Worm (Caenorhabditis elegans) whole organism, dauer: ENCODE data around the gene vha-14.

Experiments
- unc-62 ChIP-seq: sonication (generic microtip); optimal IDR thresholded peaks from 2 replicates; lab custom pipeline; 2017; ENCODE audit warnings: missing biosample characterization, missing genetic modification reagents, missing genetic modification characterization

The vha-14 gene

ce11 chrIII:9523581-9523980 lies 15.7 kb downstream of the vha-14 start, which contains the start of gene mrps-23:
Gene mrps-23 (minus strand): TSS chrIII:9523672.
- no peak for TF ChIP-seq unc-62

ce11 chrIII:9525252-9525651 lies 17.4 kb downstream of the vha-14 start, which contains the start of gene trpp-3:
Gene trpp-3 (plus strand): TSS chrIII:9525552.
- TF ChIP-seq unc-62 = no peak

- TF ChIP-seq unc-62 = no peak
Observed at ce11 chrIII:9526851-9527250, 19.0 kb downstream of the vha-14 start, which contains the start of gene ZK1098.6. Gene ZK1098.6 (plus strand): TSS chrIII:9527151.

ce11 chrIII:9528824-9529223 lies 20.9 kb downstream of the vha-14 start, which contains the start of gene ZK1098.2:
Gene ZK1098.2 (plus strand): TSS chrIII:9529159.
- no peak for TF ChIP-seq unc-62

ce11 chrIII:9538655-9539155 lies 30.8 kb downstream of the vha-14 start, which contains the start of gene ZK1098.3:
Gene ZK1098.3 (minus strand): TSS chrIII:9538705.
- no peak for TF ChIP-seq unc-62

- no peak for TF ChIP-seq unc-62
Observed at ce11 chrIII:9542280-9542679, 34.4 kb downstream of the vha-14 start, which contains the start of gene mut-7. Gene mut-7 (minus strand): TSS chrIII:9542380.

ce11 chrIII:9542816-9543215 lies 34.9 kb downstream of the vha-14 start, which contains the start of gene eif-2Balpha:
Gene eif-2Balpha (plus strand): TSS chrIII:9543119.
- TF ChIP-seq unc-62 = no peak

- no peak for TF ChIP-seq unc-62
Observed at ce11 chrIII:9544125-9544524, 36.2 kb downstream of the vha-14 start, which contains the start of gene ZK1098.9. Gene ZK1098.9 (plus strand): TSS chrIII:9544425.

- no peak for TF ChIP-seq unc-62
Observed at ce11 chrIII:9544820-9545219, 36.9 kb downstream of the vha-14 start, which contains the start of gene ZK1098.12. Gene ZK1098.12 (plus strand): TSS chrIII:9545120.

ce11 chrIII:9546016-9546659 lies 38.2 kb downstream of the vha-14 start, which contains the start of gene unc-16:
Gene unc-16 (plus strand): TSS chrIII:9546258.
- TF ChIP-seq unc-62 = no peak

- no peak for TF ChIP-seq unc-62
Observed at ce11 chrIII:9556300-9556699, 48.4 kb downstream of the vha-14 start, which contains the start of gene ZK1098.11. Gene ZK1098.11 (plus strand): TSS chrIII:9556600.

- TF ChIP-seq unc-62 = no peak
Observed at ce11 chrIII:9558463-9558862, 50.6 kb downstream of the vha-14 start, which contains the start of gene C48B4.6. Gene C48B4.6 (minus strand): TSS chrIII:9558563.
